Worm (Caenorhabditis elegans): Measurements from ENCODE around the gene pcdr-1.

The pcdr-1 gene

DNA sequence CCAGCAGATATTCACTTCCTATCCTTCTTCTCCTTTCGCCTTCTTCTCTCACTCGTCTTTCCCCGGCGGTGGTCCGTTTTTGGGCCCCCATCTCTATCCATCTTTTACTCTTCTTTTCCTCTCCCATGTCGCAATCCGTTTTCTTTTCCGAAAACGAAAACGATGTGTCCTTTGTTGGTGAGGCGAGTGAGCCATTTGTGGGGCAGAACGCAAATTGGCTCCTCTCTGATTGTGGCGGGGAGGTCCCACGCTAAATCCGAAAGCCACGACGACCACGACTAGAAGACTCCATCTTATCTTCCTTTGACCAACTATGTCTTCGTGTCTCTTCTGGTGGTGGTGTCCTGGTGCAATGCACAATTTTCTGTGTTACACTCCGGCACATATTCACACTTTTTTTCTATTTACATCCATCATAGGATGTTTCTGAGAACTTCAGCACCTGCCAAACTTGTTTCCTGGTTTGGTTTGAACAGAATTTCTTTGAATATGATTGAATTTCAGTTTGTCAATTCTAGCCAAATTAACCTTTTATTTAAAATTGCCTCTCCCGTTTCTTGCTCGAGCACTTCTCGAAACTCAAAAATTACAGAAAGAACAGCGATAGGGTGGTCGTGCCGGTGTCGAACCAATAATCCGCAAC lies at the start of gene pcdr-1:
TSS of gene pcdr-1 (plus strand) at position 593 of the 643 bp plus-strand sequence.
- no peak for TF ChIP-seq F39B2.1 (GFP tag; IDR thresholded peaks at IDR 0.05)
- no peak for TF ChIP-seq pha-4 (tag; optimal IDR thresholded peaks at IDR 0.05)
- TF ChIP-seq sdz-38 (tag; optimal IDR thresholded peaks at IDR 0.05), result no peak
- TF ChIP-seq tbp1 (GFP tag; optimal IDR thresholded peaks at IDR 0.05), result no peak
- no peak for TF ChIP-seq gei-17 (GFP tag; optimal IDR thresholded peaks at IDR 0.05)
- peak; percentile 39; the same call in 1 of the 2 replicates for TF ChIP-seq zfh-2 (GFP tag; conservative IDR thresholded peaks at IDR 0.05)
- no peak for TF ChIP-seq lin-35 (GFP tag; optimal IDR thresholded peaks at IDR 0.05)
- no peak for TF ChIP-seq lir-1 (GFP tag; conservative IDR thresholded peaks at IDR 0.05)

DNA sequence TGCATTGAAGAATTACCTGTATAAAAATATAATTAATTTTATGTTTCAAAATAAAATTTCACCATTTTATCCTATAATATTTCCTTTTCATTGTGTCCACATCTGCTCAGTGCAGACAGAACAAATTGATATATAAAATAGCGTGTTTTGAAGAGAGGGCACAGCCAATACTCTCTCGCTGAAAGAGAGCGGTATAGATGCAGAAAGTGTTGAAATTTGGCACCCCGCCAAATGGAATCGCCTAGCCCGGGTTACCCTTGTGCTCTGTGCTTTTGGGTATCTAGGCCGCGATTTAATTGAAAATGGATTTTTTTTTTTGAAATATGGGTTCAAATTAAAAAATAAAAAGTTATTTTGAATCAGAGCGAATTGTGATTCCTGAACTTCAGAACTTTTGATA lies 49.4 kb upstream of the pcdr-1 start:
- no peak for TF ChIP-seq somi-1 (GFP tag; optimal IDR thresholded peaks at IDR 0.05)
- TF ChIP-seq cebp-1 (GFP tag; IDR thresholded peaks at IDR 0.05), result peak; percentile 19; the same call in 1 of the 2 replicates
- TF ChIP-seq cebp-1 (tag; optimal IDR thresholded peaks at IDR 0.05), result peak; percentile 77

DNA sequence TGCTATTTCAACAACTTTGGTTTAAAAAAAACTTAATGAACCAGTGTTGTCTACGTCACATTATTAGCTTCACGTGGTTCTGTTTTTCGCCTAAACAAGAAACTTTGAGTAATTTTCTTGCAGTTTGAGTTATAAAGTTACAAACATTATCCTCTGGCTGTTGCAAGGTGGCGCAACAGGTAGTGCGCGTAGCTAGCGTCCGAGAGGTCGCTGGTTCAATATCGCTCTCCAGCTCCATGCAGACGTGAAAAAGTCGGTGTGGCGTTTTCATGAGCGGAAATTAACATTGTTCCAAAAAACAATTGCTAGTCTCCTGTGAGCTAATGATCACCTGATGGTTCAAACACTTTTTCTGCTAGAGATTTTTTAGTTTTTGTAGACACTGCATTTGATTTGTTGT lies 47.3 kb upstream of the pcdr-1 start:
- TF ChIP-seq C17E4.6 (GFP tag; IDR thresholded peaks at IDR 0.05) (no peak), B0261.1 (tag; optimal IDR thresholded peaks at IDR 0.05) (peak; percentile 63), rpc-1 (optimal IDR thresholded peaks at IDR 0.05) (peak; percentile 63), rpc-1 (tag; optimal IDR thresholded peaks at IDR 0.05) (peak; percentile 75), nhr-80 (tag; optimal IDR thresholded peaks at IDR 0.05) (peak; percentile 29), ets-4 (GFP tag; optimal IDR thresholded peaks at IDR 0.05) (no peak), Y79H2A.3 (GFP tag; conservative IDR thresholded peaks at IDR 0.05) (no peak), snpc-3.4 (tag; optimal IDR thresholded peaks at IDR 0.05) (no peak), rec-8 (tag; optimal IDR thresholded peaks at IDR 0.05) (peak in 1 of 2 experiments; percentile 19), ztf-28 (GFP tag; IDR thresholded peaks at IDR 0.05) (no peak), madf-8 (GFP tag; conservative IDR thresholded peaks at IDR 0.05) (no peak), snpc-4 (GFP tag; optimal IDR thresholded peaks at IDR 0.05) (no peak), snpc-4 (tag; optimal IDR thresholded peaks at IDR 0.05) (peak in 3 of 4 experiments; percentile 29 to 67 (median 44)), fkh-3 (tag; optimal IDR thresholded peaks at IDR 0.05) (no peak), nhr-179 (tag; optimal IDR thresholded peaks at IDR 0.05) (peak; percentile 29), tbp1 (GFP tag; optimal IDR thresholded peaks at IDR 0.05) (peak; percentile 80), atf-7 (tag; optimal IDR thresholded peaks at IDR 0.05) (no peak), rcor-1 (GFP tag; IDR thresholded peaks at IDR 0.05) (0 out of 2 replicates have a peak, but pooled peaks have one; percentile 18), madf-3 (GFP tag; IDR thresholded peaks at IDR 0.05) (0 out of 2 replicates have a peak, but pooled peaks have one; percentile 17), ZK185.1 (tag; optimal IDR thresholded peaks at IDR 0.05; ENCODE audit: poor library complexity, severe bottlenecking) (peak; percentile 47), chd-7 (tag; optimal IDR thresholded peaks at IDR 0.05) (no peak), mcd-1 (GFP tag; IDR thresholded peaks at IDR 0.05) (0 out of 2 replicates have a peak, but pooled peaks have one; percentile 17), unc-62 (GFP tag; optimal IDR thresholded peaks at IDR 0.05) (no peak), madf-6 (GFP tag; IDR thresholded peaks at IDR 0.05) (no peak), Y53G8AR.9 (GFP tag; conservative IDR thresholded peaks at IDR 0.05) (no peak), nfya-2 (GFP tag; IDR thresholded peaks at IDR 0.05) (no peak), ekl-4 (GFP tag; IDR thresholded peaks at IDR 0.05) (no peak), F22D6.2 (tag; optimal IDR thresholded peaks at IDR 0.05) (no peak), dox-1 (GFP tag; IDR thresholded peaks at IDR 0.05) (peak; percentile 43; the same call in 1 of the 2 replicates), lin-26 (GFP tag; IDR thresholded peaks at IDR 0.05) (0 out of 2 replicates have a peak, but pooled peaks have one; percentile 12), hmg-20 (GFP tag; IDR thresholded peaks at IDR 0.05) (0 out of 2 replicates have a peak, but pooled peaks have one; percentile 40), sptf-2 (GFP tag; optimal IDR thresholded peaks at IDR 0.05) (no peak), mes-4 (tag; optimal IDR thresholded peaks at IDR 0.05) (peak; percentile 14), egl-44 (GFP tag; IDR thresholded peaks at IDR 0.05) (no peak), sdz-38 (tag; optimal IDR thresholded peaks at IDR 0.05) (no peak), ztf-18 (tag; optimal IDR thresholded peaks at IDR 0.05) (peak; percentile 12)
